Fruit fly (Drosophila melanogaster) whole organism, pupa: ENCODE results near the gene mdu.

Experiments used
- CG10348 ChIP-seq: fragments of 200-800 bp; sonication (Bioruptor generic); IDR thresholded peaks from 2 replicates; pipeline ENCODE4 v1.3.6; 2022; ENCODE audit warnings: missing biosample characterization, missing genetic modification characterization
- CG14655 ChIP-seq: fragments of 200-800 bp; sonication (Bioruptor generic); optimal IDR thresholded peaks from 3 replicates; lab custom pipeline; 2017; ENCODE audit warnings: mild to moderate bottlenecking, missing biosample characterization, missing genetic modification reagents, missing genetic modification characterization
- CG32121 ChIP-seq: fragments of 200-800 bp; sonication (Bioruptor generic); IDR thresholded peaks from 2 replicates; pipeline ENCODE4 v1.3.6; 2022; ENCODE audit warnings: missing biosample characterization, missing genetic modification characterization
- CG4496 ChIP-seq: fragments of 200-800 bp; sonication (Bioruptor generic); IDR thresholded peaks from 3 replicates; pipeline ENCODE4 v1.3.6; 2022; ENCODE audit warnings: missing biosample characterization, missing genetic modification characterization
- D1 ChIP-seq: fragments of 200-800 bp; sonication (Bioruptor generic); optimal IDR thresholded peaks from 2 replicates; lab custom pipeline; 2018; ENCODE audit warnings: missing biosample characterization, mild to moderate bottlenecking, missing genetic modification characterization, moderate library complexity
- Ets98B ChIP-seq: fragments of 200-800 bp; sonication (Bioruptor generic); IDR thresholded peaks from 2 replicates; pipeline ENCODE4 v1.3.6; 2022; ENCODE audit warnings: missing biosample characterization, missing genetic modification characterization
- Pif1B ChIP-seq: fragments of 200-800 bp; sonication (Bioruptor generic); optimal IDR thresholded peaks from 3 replicates; lab custom pipeline; 2016; ENCODE audit warnings: missing biosample characterization, missing genetic modification characterization
- Snoo ChIP-seq: fragments of 200-800 bp; sonication (Bioruptor generic); optimal IDR thresholded peaks from 3 replicates; lab custom pipeline; 2017; ENCODE audit warnings: missing biosample characterization, mild to moderate bottlenecking, missing genetic modification characterization, inconsistent platforms
- fd96Ca ChIP-seq: fragments of 200-800 bp; sonication (Bioruptor generic); IDR thresholded peaks from 3 replicates; pipeline ENCODE4 v1.3.6; 2022; ENCODE audit warnings: missing biosample characterization, missing genetic modification characterization

- TF ChIP-seq CG4496 (GFP tag; lab: Robert Waterston, UW) (no peak), Snoo (tag; lab: Kevin White, UChicago) (no peak), Ets98B (GFP tag; lab: Robert Waterston, UW) (no peak), CG14655 (GFP tag; lab: Kevin White, UChicago) (no peak), D1 (tag; lab: Kevin White, UChicago) (no peak), fd96Ca (no peak), CG10348 (GFP tag; lab: Robert Waterston, UW) (no peak), Pif1B (GFP tag; lab: Kevin White, UChicago) (no peak), CG32121 (GFP tag; lab: Robert Waterston, UW) (no peak)
These were observed 55.8 kb downstream of the mdu start, which contains the start of gene Cpr11B for dm6 chrX:12552824-12553223.
